Worm (Caenorhabditis elegans) whole organism, L4 larva: ENCODE results near the gene C44B7.11.

Experiments
- ces-1 ChIP-seq: fragments of 150-350 bp; sonication (generic microtip); optimal IDR thresholded peaks from 4 replicates; lab custom pipeline; 2014; ENCODE audit warnings: missing biosample characterization, missing genetic modification reagents, missing genetic modification characterization
- dpl-1 ChIP-seq: fragments of 150-350 bp; optimal IDR thresholded peaks from 2 replicates; lab custom pipeline; 2014; ENCODE audit warnings: missing biosample characterization, missing genetic modification reagents, missing genetic modification characterization
- dve-1 ChIP-seq: sonication (generic microtip); optimal IDR thresholded peaks from 2 replicates; lab custom pipeline; 2017; ENCODE audit warnings: antibody characterized with exemption, mild to moderate bottlenecking, missing genetic modification characterization, missing compliant biosample characterization; ENCODE audit not compliant: insufficient read depth
- lin-39 ChIP-seq: fragments of 150-350 bp; optimal IDR thresholded peaks from 2 replicates; lab custom pipeline; 2014; ENCODE audit warnings: missing biosample characterization, missing genetic modification reagents, missing genetic modification characterization
- pha-4 ChIP-seq, 2 experiments: fragments of 150-350 bp in 1 of 2; fragments of 200-800 bp in 1 of 2; sonication (Bioruptor generic) in 1 of 2; IDR thresholded peaks in 1 of 2; optimal IDR thresholded peaks in 1 of 2; 2 replicates each; pipeline versions ENCODE4 v1.3.6 to Lab custom; 2014 to 2022; ENCODE audit warnings: missing genetic modification characterization in 2 of 2, missing genetic modification reagents in 2 of 2, missing biosample characterization in 1 of 2, missing compliant biosample characterization in 1 of 2
- rbr-2 ChIP-seq: sonication (generic microtip); optimal IDR thresholded peaks from 2 replicates; lab custom pipeline; 2016; ENCODE audit warnings: missing genotype, missing genetic modification characterization, missing compliant biosample characterization

ce11 chrII:6936528-6936927 is 39.2 kb upstream of the C44B7.11 start:
- TF ChIP-seq lin-39 (no peak), ces-1 (GFP tag; lab: Kevin White, UChicago) (no peak), dve-1 (tag; lab: Kevin White, UChicago) (no peak), pha-4 (GFP tag; IDR thresholded peaks at IDR 0.05; lab: Robert Waterston, UW) (no peak), pha-4 (tag; optimal IDR thresholded peaks at IDR 0.05; lab: Kevin White, UChicago) (no peak), rbr-2 (no peak), dpl-1 (GFP tag; lab: Kevin White, UChicago) (no peak)
